Worm (Caenorhabditis elegans) whole organism, L4/young adult: ENCODE measurements around the gene Y81B9A.2.

ENCODE experiments used
- W03F9.2 ChIP-seq: fragments of 150-350 bp; optimal IDR thresholded peaks from 2 replicates; lab custom pipeline; 2014; ENCODE audit warnings: missing biosample characterization, missing genetic modification characterization
- dao-5 ChIP-seq: sonication (generic microtip); optimal IDR thresholded peaks from 2 replicates; lab custom pipeline; 2016; ENCODE audit warnings: missing genotype, missing genetic modification characterization, moderate library complexity, missing compliant biosample characterization

DNA sequence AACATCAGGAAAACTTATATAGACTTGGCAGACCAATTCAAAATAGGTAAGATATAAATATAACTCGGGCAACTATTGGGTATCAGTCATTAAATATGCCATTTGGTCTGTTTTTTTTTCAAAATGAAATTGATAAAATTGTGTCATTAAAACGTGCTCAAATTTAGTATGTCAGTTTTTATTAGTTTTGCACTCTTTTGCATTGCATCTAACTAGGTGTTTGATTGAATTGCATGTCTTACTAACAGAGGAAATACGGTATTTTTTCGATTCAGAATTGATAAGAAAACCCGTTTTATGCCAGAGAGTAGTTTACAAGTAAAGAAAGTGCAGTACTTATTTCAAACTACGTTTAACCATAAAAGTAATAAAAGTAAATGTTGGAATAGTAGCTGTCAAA is 28.2 kb upstream of the Y81B9A.2 start:
- TF ChIP-seq W03F9.2 (tag; lab: Kevin White, UChicago) = no peak
- no peak for TF ChIP-seq dao-5 (tag; lab: Kevin White, UChicago)
